Fruit fly (Drosophila melanogaster): ENCODE measurements around the gene kuz.

Gene kuz

dm6 chr2L:13570982-13571426 lies 21.1 kb downstream of the kuz start (continued):
- peak; percentile 53 for TF ChIP-seq lbe (GFP tag; optimal IDR thresholded peaks at IDR 0.05)
- peak; percentile 29 for TF ChIP-seq CG30403 (GFP tag; optimal IDR thresholded peaks at IDR 0.05)
- TF ChIP-seq CG6254 (GFP tag; optimal IDR thresholded peaks at IDR 0.05) = peak; percentile 58
- peak; percentile 21 for TF ChIP-seq sqz (GFP tag; optimal IDR thresholded peaks at IDR 0.05)
- peak; percentile 21 for TF ChIP-seq chn (GFP tag; optimal IDR thresholded peaks at IDR 0.05)
- peak; percentile 34; the same call in 2 of the 3 replicates for TF ChIP-seq row (GFP tag; IDR thresholded peaks at IDR 0.05)
- TF ChIP-seq wek (GFP tag; optimal IDR thresholded peaks at IDR 0.05) = no peak
- TF ChIP-seq CrebB (tag; optimal IDR thresholded peaks at IDR 0.05) = no peak
- TF ChIP-seq lab (GFP tag; optimal IDR thresholded peaks at IDR 0.05) = peak; percentile 40
- TF ChIP-seq CG11504 (tag; optimal IDR thresholded peaks at IDR 0.05) = peak; percentile 69
- TF ChIP-seq CG4282 (GFP tag; optimal IDR thresholded peaks at IDR 0.05) = no peak
- peak; percentile 43 for TF ChIP-seq PHDP (tag; optimal IDR thresholded peaks at IDR 0.05)
- peak in 1 of 2 experiments; percentile 8 for TF ChIP-seq chif (GFP tag; optimal IDR thresholded peaks at IDR 0.05)
- TF ChIP-seq oc (tag; optimal IDR thresholded peaks at IDR 0.05) = no peak
- TF ChIP-seq CG10979 (tag; optimal IDR thresholded peaks at IDR 0.05) = peak; percentile 55
- TF ChIP-seq Mrtf (GFP tag; IDR thresholded peaks at IDR 0.05) = no peak
- no peak for TF ChIP-seq CG8944 (GFP tag; optimal IDR thresholded peaks at IDR 0.05)
- TF ChIP-seq CG33557 (GFP tag; optimal IDR thresholded peaks at IDR 0.05) = peak; percentile 30
- TF ChIP-seq gsb-n (tag; optimal IDR thresholded peaks at IDR 0.05) = peak; percentile 10
- peak; percentile 31 for TF ChIP-seq Ssrp (tag; optimal IDR thresholded peaks at IDR 0.05)
- no peak for TF ChIP-seq CG12236 (GFP tag; optimal IDR thresholded peaks at IDR 0.05)
- no peak for TF ChIP-seq dmrt11E (tag; optimal IDR thresholded peaks at IDR 0.05)
- TF ChIP-seq CG11093 (GFP tag; IDR thresholded peaks at IDR 0.05) = 0 out of 3 replicates have a peak, but pooled peaks have one; percentile 13
- TF ChIP-seq gfzf (GFP tag; optimal IDR thresholded peaks at IDR 0.05) = no peak
- no peak for TF ChIP-seq gt (GFP tag; IDR thresholded peaks at IDR 0.05)
- no peak for TF ChIP-seq hkb (optimal IDR thresholded peaks at IDR 0.05)
- TF ChIP-seq hkb (GFP tag; IDR thresholded peaks at IDR 0.05) = peak; percentile 54
- TF ChIP-seq ssp (GFP tag; IDR thresholded peaks at IDR 0.05) = no peak
- no peak for TF ChIP-seq CHES-1-like (GFP tag; optimal IDR thresholded peaks at IDR 0.05)
- no peak for TF ChIP-seq Doc3 (GFP tag; IDR thresholded peaks at IDR 0.05; ENCODE audit: partially characterized antibody)
- TF ChIP-seq Trl (optimal IDR thresholded peaks at IDR 0.05) = no peak
- no peak for TF ChIP-seq Trl (GFP tag; optimal IDR thresholded peaks at IDR 0.05)
- TF ChIP-seq Hey (tag; optimal IDR thresholded peaks at IDR 0.05) = no peak
- TF ChIP-seq CG32767 (GFP tag; IDR thresholded peaks at IDR 0.05) = 0 out of 2 replicates have a peak, but pooled peaks have one; percentile 9
- TF ChIP-seq CG3065 (GFP tag; optimal IDR thresholded peaks at IDR 0.05) = no peak
- TF ChIP-seq crp (GFP tag; optimal IDR thresholded peaks at IDR 0.05) = no peak
- peak; percentile 70 for TF ChIP-seq Sox102F (GFP tag; optimal IDR thresholded peaks at IDR 0.05)
- TF ChIP-seq CG9437 (GFP tag; optimal IDR thresholded peaks at IDR 0.05) = peak; percentile 23
- no peak for TF ChIP-seq HLH4C (GFP tag; IDR thresholded peaks at IDR 0.05; ENCODE audit: partially characterized antibody)
- TF ChIP-seq ci (GFP tag; IDR thresholded peaks at IDR 0.05) = 0 out of 3 replicates have a peak, but pooled peaks have one; percentile 7
- peak; percentile 42 for TF ChIP-seq Oli (tag; optimal IDR thresholded peaks at IDR 0.05)
- peak; percentile 86 for TF ChIP-seq Drgx (GFP tag; IDR thresholded peaks at IDR 0.05)
- TF ChIP-seq ttk (GFP tag; IDR thresholded peaks at IDR 0.05) = no peak
- TF ChIP-seq HHEX (GFP tag; optimal IDR thresholded peaks at IDR 0.05) = peak; percentile 13
- TF ChIP-seq CG10366 (GFP tag; IDR thresholded peaks at IDR 0.05) = no peak
- peak; percentile 14 for TF ChIP-seq CG13775 (GFP tag; optimal IDR thresholded peaks at IDR 0.05)
- peak; percentile 35 for TF ChIP-seq fd96Cb (tag; optimal IDR thresholded peaks at IDR 0.05)
- TF ChIP-seq Dad (GFP tag; optimal IDR thresholded peaks at IDR 0.05) = no peak
- TF ChIP-seq CG11696 (GFP tag; IDR thresholded peaks at IDR 0.05) = 0 out of 2 replicates have a peak, but pooled peaks have one; percentile 18
- peak; percentile 40 for TF ChIP-seq Hsf (GFP tag; optimal IDR thresholded peaks at IDR 0.05)
- 0 out of 3 replicates have a peak, but pooled peaks have one; percentile 22 for TF ChIP-seq H15 (GFP tag; IDR thresholded peaks at IDR 0.05)
